Worm (Caenorhabditis elegans) whole organism, L1 larva: Measurements from ENCODE around the gene F54F2.7.

Source experiments
- C04F5.9 ChIP-seq: sonication (generic microtip); optimal IDR thresholded peaks from 2 replicates; lab custom pipeline; 2016; ENCODE audit warnings: missing genetic modification characterization, missing compliant biosample characterization
- aha-1 ChIP-seq: fragments of 150-350 bp; optimal IDR thresholded peaks from 2 replicates; lab custom pipeline; 2014; ENCODE audit warnings: missing biosample characterization, missing genetic modification characterization
- aly-2 ChIP-seq: fragments of 150-350 bp; optimal IDR thresholded peaks from 2 replicates; lab custom pipeline; 2014; ENCODE audit warnings: missing biosample characterization, missing genetic modification characterization
- ama-1 ChIP-seq: fragments of 150-350 bp; optimal IDR thresholded peaks from 2 replicates; lab custom pipeline; 2014
- ceh-63 ChIP-seq: fragments of 200-800 bp; sonication (Bioruptor generic); optimal IDR thresholded peaks from 2 replicates; lab custom pipeline; 2018; ENCODE audit warnings: mild to moderate bottlenecking, missing genetic modification characterization, missing compliant biosample characterization
- ceh-82 ChIP-seq, 3 experiments: fragments of 150-350 bp in 1 of 3; sonication (generic microtip) in 2 of 3; optimal IDR thresholded peaks; 2 replicates each; lab custom pipeline; 2014 to 2017; ENCODE audit warnings: missing biosample characterization in 3 of 3, missing genetic modification characterization in 3 of 3
- ceh-90 ChIP-seq: sonication (generic microtip); optimal IDR thresholded peaks from 2 replicates; lab custom pipeline; 2016; ENCODE audit warnings: missing genetic modification characterization, missing compliant biosample characterization
- dpl-1 ChIP-seq, 3 experiments: fragments of 150-350 bp in 2 of 3; sonication (generic microtip) in 1 of 3; optimal IDR thresholded peaks; 2 replicates each; lab custom pipeline; 2014 to 2017; ENCODE audit warnings: missing biosample characterization in 3 of 3, missing genetic modification characterization in 3 of 3, missing genetic modification reagents in 3 of 3
- dsc-1 ChIP-seq: sonication (generic microtip); optimal IDR thresholded peaks from 2 replicates; lab custom pipeline; 2016; ENCODE audit warnings: mild to moderate bottlenecking, missing genetic modification characterization, missing compliant biosample characterization
- efl-1 ChIP-seq, 4 experiments: fragments of 150-350 bp; optimal IDR thresholded peaks in 3 of 4; peaks in 1 of 4; 1 replicate in 1 of 4; 2 replicates in 3 of 4; lab custom pipeline; 2014; ENCODE audit warnings: missing biosample characterization in 2 of 4, missing genetic modification characterization in 2 of 4, missing genetic modification reagents in 2 of 4
- efl-3 ChIP-seq: fragments of 200-800 bp; sonication (Bioruptor generic); optimal IDR thresholded peaks from 2 replicates; lab custom pipeline; 2018; ENCODE audit warnings: mild to moderate bottlenecking, missing genetic modification characterization, missing compliant biosample characterization
- egl-13 ChIP-seq: sonication (generic microtip); optimal IDR thresholded peaks from 2 replicates; lab custom pipeline; 2016; ENCODE audit warnings: missing genotype, missing genetic modification reagents, missing genetic modification characterization, missing compliant biosample characterization
- elt-2 ChIP-seq: sonication (generic microtip); optimal IDR thresholded peaks from 2 replicates; lab custom pipeline; 2016; ENCODE audit warnings: missing genetic modification characterization, mild to moderate bottlenecking, inconsistent platforms, missing compliant biosample characterization, missing genetic modification reagents
- ets-5 ChIP-seq: fragments of 200-800 bp; sonication (Bioruptor generic); IDR thresholded peaks from 2 replicates; pipeline ENCODE4 v1.3.6; 2022; ENCODE audit warnings: missing genetic modification characterization, missing compliant biosample characterization
- fos-1 ChIP-seq: fragments of 150-350 bp; optimal IDR thresholded peaks from 2 replicates; lab custom pipeline; 2014; ENCODE audit warnings: missing biosample characterization, missing genetic modification characterization
- hlh-4 ChIP-seq: sonication (generic microtip); optimal IDR thresholded peaks from 2 replicates; lab custom pipeline; 2016; ENCODE audit warnings: mild to moderate bottlenecking, missing genetic modification characterization, missing compliant biosample characterization
- irx-1 ChIP-seq: sonication (generic microtip); optimal IDR thresholded peaks from 2 replicates; lab custom pipeline; 2016; ENCODE audit warnings: missing genetic modification characterization, missing compliant biosample characterization
- lin-13 ChIP-seq: fragments of 150-350 bp; optimal IDR thresholded peaks from 2 replicates; lab custom pipeline; 2014; ENCODE audit warnings: missing biosample characterization, missing genetic modification reagents, missing genetic modification characterization
- lin-14 ChIP-seq: fragments of 200-800 bp; sonication (Bioruptor generic); optimal IDR thresholded peaks from 2 replicates; lab custom pipeline; 2018; ENCODE audit warnings: mild to moderate bottlenecking, missing genetic modification characterization, moderate library complexity, missing compliant biosample characterization
- lin-15B ChIP-seq: fragments of 150-350 bp; sonication (generic microtip); optimal IDR thresholded peaks from 3 replicates; lab custom pipeline; 2014; ENCODE audit warnings: missing biosample characterization, missing genetic modification characterization
- lir-3 ChIP-seq: sonication (generic microtip); optimal IDR thresholded peaks from 2 replicates; lab custom pipeline; 2016; ENCODE audit warnings: mild to moderate bottlenecking, missing genetic modification characterization, moderate library complexity, missing compliant biosample characterization; ENCODE audit not compliant: poor library complexity
- lsy-2 ChIP-seq, 2 experiments: fragments of 150-350 bp; optimal IDR thresholded peaks; 2 replicates each; lab custom pipeline; 2014; ENCODE audit warnings: missing biosample characterization in 2 of 2, missing genetic modification characterization in 2 of 2
- mep-1 ChIP-seq: fragments of 150-350 bp; optimal IDR thresholded peaks from 2 replicates; lab custom pipeline; 2014; ENCODE audit warnings: missing biosample characterization, missing genetic modification characterization
- nhr-11 ChIP-seq: fragments of 150-350 bp; optimal IDR thresholded peaks from 2 replicates; lab custom pipeline; 2014; ENCODE audit warnings: missing biosample characterization, missing genetic modification characterization
- nhr-19 ChIP-seq: fragments of 200-800 bp; sonication (Bioruptor generic); conservative IDR thresholded peaks from 2 replicates; pipeline ENCODE4 v1.3.6; 2022; ENCODE audit warnings: missing genetic modification characterization, missing compliant biosample characterization
- nhr-47 ChIP-seq: sonication (generic microtip); optimal IDR thresholded peaks from 2 replicates; lab custom pipeline; 2016; ENCODE audit warnings: mild to moderate bottlenecking, missing genetic modification characterization, moderate library complexity, missing compliant biosample characterization
- nhr-71 ChIP-seq: sonication (generic microtip); optimal IDR thresholded peaks from 2 replicates; lab custom pipeline; 2016; ENCODE audit warnings: mild to moderate bottlenecking, missing genetic modification characterization, moderate library complexity, missing compliant biosample characterization
- nhr-76 ChIP-seq: sonication (generic microtip); optimal IDR thresholded peaks from 2 replicates; lab custom pipeline; 2017; ENCODE audit warnings: missing biosample characterization, missing genetic modification characterization
- nhr-85 ChIP-seq: sonication (generic microtip); peaks from one replicate; lab custom pipeline; 2016; ENCODE audit warnings: missing genetic modification characterization, inconsistent platforms, missing compliant biosample characterization
- pax-3 ChIP-seq: fragments of 200-800 bp; sonication (Bioruptor generic); optimal IDR thresholded peaks from 2 replicates; lab custom pipeline; 2018; ENCODE audit warnings: mild to moderate bottlenecking, missing genetic modification characterization, moderate library complexity, missing compliant biosample characterization
- pqm-1 ChIP-seq: sonication (generic microtip); optimal IDR thresholded peaks from 3 replicates; lab custom pipeline; 2017; ENCODE audit warnings: missing biosample characterization, missing genetic modification characterization
- rnt-1 ChIP-seq: sonication (generic microtip); optimal IDR thresholded peaks from 2 replicates; lab custom pipeline; 2016; ENCODE audit warnings: mild to moderate bottlenecking, missing genetic modification characterization, moderate library complexity, missing compliant biosample characterization
- snpc-4 ChIP-seq: fragments of 150-350 bp; optimal IDR thresholded peaks from 2 replicates; lab custom pipeline; 2014; ENCODE audit warnings: missing biosample characterization, missing genetic modification characterization
- sox-4 ChIP-seq: sonication (generic microtip); optimal IDR thresholded peaks from 2 replicates; lab custom pipeline; 2016; ENCODE audit warnings: missing genetic modification characterization, missing compliant biosample characterization
- sptf-1 ChIP-seq: fragments of 150-350 bp; optimal IDR thresholded peaks from 2 replicates; lab custom pipeline; 2014; ENCODE audit warnings: missing biosample characterization, missing genetic modification characterization
- sup-37 ChIP-seq: fragments of 200-800 bp; sonication (Bioruptor generic); optimal IDR thresholded peaks from 2 replicates; lab custom pipeline; 2018; ENCODE audit warnings: mild to moderate bottlenecking, missing genetic modification characterization, missing compliant biosample characterization
- swsn-7 ChIP-seq: sonication (generic microtip); optimal IDR thresholded peaks from 2 replicates; lab custom pipeline; 2016; ENCODE audit warnings: missing genetic modification characterization, missing compliant biosample characterization
- tbx-2 ChIP-seq: sonication (generic microtip); optimal IDR thresholded peaks from 2 replicates; lab custom pipeline; 2016; ENCODE audit warnings: missing genetic modification characterization, missing compliant biosample characterization
- unc-130 ChIP-seq: fragments of 150-350 bp; optimal IDR thresholded peaks from 2 replicates; lab custom pipeline; 2017; ENCODE audit warnings: missing biosample characterization, missing genetic modification characterization, inconsistent platforms
- unc-30 ChIP-seq: sonication (generic microtip); optimal IDR thresholded peaks from 2 replicates; lab custom pipeline; 2017; ENCODE audit warnings: missing biosample characterization, missing genetic modification characterization
- unc-62 ChIP-seq: fragments of 150-350 bp; optimal IDR thresholded peaks from 2 replicates; lab custom pipeline; 2014; ENCODE audit warnings: missing biosample characterization, missing genetic modification reagents, missing genetic modification characterization
- unc-86 ChIP-seq: sonication (generic microtip); optimal IDR thresholded peaks from 2 replicates; lab custom pipeline; 2016; ENCODE audit warnings: missing genetic modification characterization, missing compliant biosample characterization
- unc-98 ChIP-seq: fragments of 200-800 bp; sonication (Bioruptor generic); IDR thresholded peaks from 2 replicates; pipeline ENCODE4 v1.3.6; 2022; ENCODE audit warnings: missing genetic modification characterization, missing compliant biosample characterization
- xbp-1 ChIP-seq: sonication (generic microtip); optimal IDR thresholded peaks from 2 replicates; lab custom pipeline; 2016; ENCODE audit warnings: missing genetic modification characterization, missing compliant biosample characterization
- ztf-11 ChIP-seq, 2 experiments: sonication (generic microtip); optimal IDR thresholded peaks; 2 replicates each; lab custom pipeline; 2016 to 2017; ENCODE audit warnings: missing genetic modification characterization in 2 of 2, missing biosample characterization in 1 of 2, missing compliant biosample characterization in 1 of 2
- ztf-4 ChIP-seq: fragments of 150-350 bp; optimal IDR thresholded peaks from 2 replicates; lab custom pipeline; 2014; ENCODE audit warnings: missing biosample characterization, missing genetic modification characterization

F54F2.7 gene

ce11 chrIII:8788690-8789089, 18.5 kb downstream of the F54F2.7 start:
- no peak for TF ChIP-seq pqm-1
- no peak for TF ChIP-seq unc-98 (GFP tag; lab: Robert Waterston, UW)
- no peak for TF ChIP-seq elt-2 (tag; lab: Kevin White, UChicago)
- no peak for TF ChIP-seq efl-1 (optimal IDR thresholded peaks at IDR 0.05; lab: Kevin White, UChicago)
- peak in 1 of 2 experiments; percentile 67 for TF ChIP-seq efl-1 (GFP tag; optimal IDR thresholded peaks at IDR 0.05 in 1 of 2; lab: Kevin White, UChicago)
- no peak for TF ChIP-seq efl-3 (GFP tag; lab: Kevin White, UChicago)
- no peak for TF ChIP-seq pax-3 (tag; lab: Kevin White, UChicago)
- no peak for TF ChIP-seq sox-4 (tag; lab: Kevin White, UChicago)
- TF ChIP-seq hlh-4 = no peak
- no peak for TF ChIP-seq sptf-1 (tag; lab: Kevin White, UChicago)
- no peak for TF ChIP-seq mep-1
- TF ChIP-seq nhr-11 (tag; lab: Kevin White, UChicago) = no peak
- TF ChIP-seq ama-1 (lab: Kevin White, UChicago) = no peak
- no peak for TF ChIP-seq ztf-4 (tag; lab: Kevin White, UChicago)
- TF ChIP-seq C04F5.9 (tag; lab: Kevin White, UChicago) = no peak
- no peak for TF ChIP-seq lsy-2 (tag; optimal IDR thresholded peaks at IDR 0.05; lab: Kevin White, UChicago)
- no peak for TF ChIP-seq unc-30 (tag; lab: Kevin White, UChicago)
- TF ChIP-seq snpc-4 (tag; lab: Kevin White, UChicago) = no peak
- no peak for TF ChIP-seq dpl-1 (GFP tag; optimal IDR thresholded peaks at IDR 0.05; lab: Kevin White, UChicago)
- no peak for TF ChIP-seq sup-37 (GFP tag; lab: Kevin White, UChicago)
- TF ChIP-seq ceh-82 (tag; optimal IDR thresholded peaks at IDR 0.05; lab: Kevin White, UChicago) = no peak
- no peak for TF ChIP-seq nhr-19
- TF ChIP-seq lin-13 (GFP tag; lab: Kevin White, UChicago) = no peak
- peak; percentile 45 for TF ChIP-seq lin-14 (GFP tag; lab: Kevin White, UChicago)
- TF ChIP-seq ets-5 (GFP tag; lab: Robert Waterston, UW) = no peak
- no peak for TF ChIP-seq swsn-7 (tag; lab: Kevin White, UChicago)
- TF ChIP-seq ceh-63 (GFP tag; lab: Kevin White, UChicago) = no peak
- no peak for TF ChIP-seq unc-62 (GFP tag; lab: Kevin White, UChicago)
- no peak for TF ChIP-seq nhr-47 (tag; lab: Kevin White, UChicago)
- TF ChIP-seq rnt-1 (tag; lab: Kevin White, UChicago) = peak; percentile 21
- TF ChIP-seq nhr-85 (tag; lab: Kevin White, UChicago) = no peak
- TF ChIP-seq dsc-1 = peak; percentile 7
- TF ChIP-seq nhr-71 (tag; lab: Kevin White, UChicago) = no peak
- no peak for TF ChIP-seq lin-15B (tag; lab: Kevin White, UChicago)
- no peak for TF ChIP-seq unc-86 (tag; lab: Kevin White, UChicago)

ce11 chrIII:8786077-8786476, 21.1 kb downstream of the F54F2.7 start, which contains the start of gene K02D10.8:
K02D10.8 (plus strand) TSS chrIII:8786377.
- TF ChIP-seq pax-3 (tag; lab: Kevin White, UChicago) (no peak), irx-1 (tag; lab: Kevin White, UChicago) (no peak), tbx-2 (no peak), dpl-1 (GFP tag; optimal IDR thresholded peaks at IDR 0.05; lab: Kevin White, UChicago) (no peak), aha-1 (tag; lab: Kevin White, UChicago) (no peak), rnt-1 (tag; lab: Kevin White, UChicago) (no peak), fos-1 (tag; lab: Kevin White, UChicago) (no peak), sox-4 (tag; lab: Kevin White, UChicago) (no peak), pqm-1 (no peak), nhr-76 (tag; lab: Kevin White, UChicago) (no peak), ztf-11 (tag; optimal IDR thresholded peaks at IDR 0.05; lab: Kevin White, UChicago) (no peak), aly-2 (no peak), ceh-90 (tag; lab: Kevin White, UChicago) (no peak), xbp-1 (no peak), lir-3 (no peak), unc-130 (tag; lab: Kevin White, UChicago) (no peak), nhr-71 (tag; lab: Kevin White, UChicago) (no peak), nhr-47 (tag; lab: Kevin White, UChicago) (no peak), egl-13 (tag; lab: Kevin White, UChicago) (no peak)
- TF ChIP-seq, all 84 proteins: peak for 0
